Fruit fly (Drosophila melanogaster) S2 (cell line): ENCODE data around the gene Naxd.

Experiments
- CG8478 ChIP-seq: fragments of >200 bp; optimal IDR thresholded peaks from 2 replicates; lab custom pipeline; 2018
- CTCF ChIP-seq, 2 experiments: fragments of >200 bp; optimal IDR thresholded peaks; 2 replicates each; lab custom pipeline; 2018

dm6 chr3L:19074673-19075402 is 22.7 kb downstream of the Naxd start:
- TF ChIP-seq CG8478 (lab: Kevin White, UChicago), result no peak
- TF ChIP-seq CTCF (optimal IDR thresholded peaks at IDR 0.05; lab: Kevin White, UChicago), result no peak
